Worm (Caenorhabditis elegans): ENCODE data around the gene cdh-1.
A peak's percentile ranks its signal among the peaks of the same experiment; 100 is the strongest.

cdh-1 gene

DNA sequence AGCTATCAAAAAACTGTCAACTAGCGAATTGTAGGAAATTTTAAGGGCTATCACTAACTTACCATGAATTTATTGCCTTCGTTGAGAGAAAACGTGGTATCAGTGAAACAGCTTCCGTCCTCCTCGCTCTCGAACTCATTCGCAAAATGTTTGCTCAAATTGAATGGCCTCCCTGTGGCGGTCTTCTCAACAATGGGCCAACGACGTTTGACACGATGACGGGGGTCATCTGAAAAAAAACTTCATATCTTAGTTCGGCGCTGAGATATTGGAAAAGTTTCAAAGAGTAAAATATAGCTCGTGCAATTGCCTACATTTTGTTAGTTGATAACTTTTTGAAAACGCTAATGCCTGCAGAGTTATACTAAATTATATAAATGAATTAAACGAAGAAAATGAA lies 30.9 kb downstream of the cdh-1 start:
- TF ChIP-seq pha-4 (tag; optimal IDR thresholded peaks at IDR 0.05) = no peak
- no peak for TF ChIP-seq sptf-1 (tag; optimal IDR thresholded peaks at IDR 0.05)
- TF ChIP-seq tbx-8 (GFP tag; optimal IDR thresholded peaks at IDR 0.05) = no peak
- no peak for TF ChIP-seq nhr-2 (tag; optimal IDR thresholded peaks at IDR 0.05)
- TF ChIP-seq M03D4.4 (tag; optimal IDR thresholded peaks at IDR 0.05) = no peak
- no peak for TF ChIP-seq ceh-39 (tag; optimal IDR thresholded peaks at IDR 0.05)
- no peak for TF ChIP-seq bed-3 (GFP tag; optimal IDR thresholded peaks at IDR 0.05)
- TF ChIP-seq ztf-11 (tag; optimal IDR thresholded peaks at IDR 0.05) = no peak
- TF ChIP-seq snpc-4 (tag; optimal IDR thresholded peaks at IDR 0.05) = no peak
- no peak for TF ChIP-seq sem-2 (GFP tag; optimal IDR thresholded peaks at IDR 0.05)
- TF ChIP-seq mep-1 (tag; optimal IDR thresholded peaks at IDR 0.05) = no peak
- TF ChIP-seq unc-120 (tag; optimal IDR thresholded peaks at IDR 0.05; ENCODE audit: poor library complexity, severe bottlenecking) = no peak

DNA sequence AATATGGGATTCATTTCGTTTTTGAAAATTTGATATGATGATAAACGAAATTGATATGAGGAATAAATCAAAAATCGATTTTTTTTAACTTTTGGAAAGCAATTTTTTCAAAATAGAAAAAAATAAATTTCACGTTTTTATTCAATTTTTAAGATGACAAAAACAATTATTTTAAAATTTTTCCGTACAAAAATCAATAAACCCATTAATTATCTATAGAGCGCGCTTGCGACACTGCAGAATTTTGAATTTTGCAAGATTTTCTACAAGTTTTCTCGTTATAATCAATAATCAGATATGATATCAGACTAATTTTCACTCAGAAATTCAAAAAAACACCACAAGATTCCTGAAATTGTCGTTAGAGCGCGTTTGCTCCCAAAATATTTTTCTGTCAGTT lies 33.3 kb downstream of the cdh-1 start, which contains the start of gene R10F2.6:
R10F2.6 (minus strand) TSS at position 101 of the 400 bp plus-strand sequence.
- no peak for TF ChIP-seq ceh-43 (GFP tag; optimal IDR thresholded peaks at IDR 0.05)
- no peak for TF ChIP-seq unc-39 (tag; optimal IDR thresholded peaks at IDR 0.05)
- no peak for TF ChIP-seq lin-13 (tag; optimal IDR thresholded peaks at IDR 0.05)
- TF ChIP-seq unc-120 (tag; optimal IDR thresholded peaks at IDR 0.05; ENCODE audit: poor library complexity, severe bottlenecking) = no peak
- TF ChIP-seq drap-1 (GFP tag; optimal IDR thresholded peaks at IDR 0.05) = no peak
- no peak for TF ChIP-seq sptf-1 (tag; optimal IDR thresholded peaks at IDR 0.05)
- TF ChIP-seq nhr-12 (tag; optimal IDR thresholded peaks at IDR 0.05) = no peak
- TF ChIP-seq ceh-39 (tag; optimal IDR thresholded peaks at IDR 0.05) = no peak
- TF ChIP-seq mep-1 (tag; optimal IDR thresholded peaks at IDR 0.05) = no peak
- TF ChIP-seq bed-3 (GFP tag; optimal IDR thresholded peaks at IDR 0.05) = no peak
- TF ChIP-seq elt-1 (tag; optimal IDR thresholded peaks at IDR 0.05; ENCODE audit: borderline replicate concordance, insufficient read depth) = no peak
- TF ChIP-seq lin-32 (GFP tag; optimal IDR thresholded peaks at IDR 0.05) = no peak
- TF ChIP-seq nhr-2 (tag; optimal IDR thresholded peaks at IDR 0.05) = no peak
- TF ChIP-seq snpc-4 (tag; optimal IDR thresholded peaks at IDR 0.05) = no peak
- no peak for TF ChIP-seq mab-5 (tag; optimal IDR thresholded peaks at IDR 0.05)

DNA sequence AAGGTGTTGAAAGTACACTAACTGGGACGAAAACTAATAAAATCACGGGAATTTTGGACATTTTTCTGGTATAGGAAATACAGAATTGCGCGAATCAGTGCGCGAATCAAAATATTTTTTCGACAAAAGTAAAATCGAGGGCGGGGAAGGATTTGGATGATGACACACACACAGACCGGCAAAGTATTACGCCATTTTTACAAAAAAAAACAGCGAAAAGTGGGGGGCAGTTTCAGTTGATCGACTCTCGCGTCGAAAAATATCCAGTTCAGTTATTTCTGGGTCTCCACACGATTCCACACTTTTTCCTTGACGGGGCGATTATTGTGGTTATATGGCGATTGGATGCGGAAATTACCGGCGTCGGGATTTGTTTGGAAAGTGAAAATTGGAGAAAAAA lies 35.4 kb downstream of the cdh-1 start, which contains the start of gene H05C05.4:
H05C05.4 (minus strand) TSS at position 101 of the 400 bp plus-strand sequence.
- TF ChIP-seq elt-1 (tag; optimal IDR thresholded peaks at IDR 0.05; ENCODE audit: borderline replicate concordance, insufficient read depth) = no peak
- TF ChIP-seq nhr-28 (tag; optimal IDR thresholded peaks at IDR 0.05) = no peak
- TF ChIP-seq bed-3 (GFP tag; optimal IDR thresholded peaks at IDR 0.05) = no peak
- no peak for TF ChIP-seq ztf-11 (tag; optimal IDR thresholded peaks at IDR 0.05)
- TF ChIP-seq blmp-1 (tag; optimal IDR thresholded peaks at IDR 0.05) = no peak
- no peak for TF ChIP-seq drap-1 (GFP tag; optimal IDR thresholded peaks at IDR 0.05)
- TF ChIP-seq ceh-43 (GFP tag; optimal IDR thresholded peaks at IDR 0.05) = no peak
- TF ChIP-seq unc-39 (tag; optimal IDR thresholded peaks at IDR 0.05) = no peak
- TF ChIP-seq ceh-39 (tag; optimal IDR thresholded peaks at IDR 0.05) = no peak
- no peak for TF ChIP-seq mab-5 (tag; optimal IDR thresholded peaks at IDR 0.05)
- no peak for TF ChIP-seq nhr-76 (tag; optimal IDR thresholded peaks at IDR 0.05)
- no peak for TF ChIP-seq nhr-237 (tag; optimal IDR thresholded peaks at IDR 0.05)
- TF ChIP-seq ces-1 (GFP tag; optimal IDR thresholded peaks at IDR 0.05) = no peak
- TF ChIP-seq mls-2 (tag; optimal IDR thresholded peaks at IDR 0.05) = no peak
- no peak for TF ChIP-seq sem-2 (GFP tag; optimal IDR thresholded peaks at IDR 0.05)

DNA sequence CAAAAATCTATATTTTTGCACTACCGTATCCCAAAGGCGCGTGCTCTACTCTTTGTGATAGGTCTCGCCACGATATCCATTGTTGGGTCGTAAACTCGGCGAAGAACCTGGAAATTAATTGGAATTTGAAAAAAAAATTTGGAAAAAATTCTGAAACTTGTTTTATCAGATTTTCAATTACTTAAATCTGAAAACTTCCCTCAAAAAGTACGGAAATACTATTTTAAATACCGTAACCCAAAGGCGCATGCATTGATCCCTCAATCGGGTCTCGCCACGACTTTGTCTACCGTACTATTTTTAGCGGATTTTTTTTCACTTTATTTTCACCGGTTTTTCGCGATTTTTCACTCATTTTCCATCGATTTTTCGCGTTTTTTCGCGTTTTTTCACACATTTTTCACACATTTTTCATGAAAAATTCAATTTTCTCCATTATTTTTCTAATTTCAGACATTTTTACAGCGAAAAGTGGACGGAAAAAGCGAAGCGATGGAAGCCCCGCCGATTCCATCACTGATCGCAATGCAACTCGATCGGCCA lies 36.0 kb downstream of the cdh-1 start, which contains the start of gene H05C05.1:
H05C05.1 (plus strand) TSS at position 493 of the 543 bp plus-strand sequence.
- TF ChIP-seq lin-13 (tag; optimal IDR thresholded peaks at IDR 0.05) (no peak), sptf-1 (tag; optimal IDR thresholded peaks at IDR 0.05) (no peak), nhr-76 (tag; optimal IDR thresholded peaks at IDR 0.05) (no peak), pha-4 (tag; optimal IDR thresholded peaks at IDR 0.05) (no peak), elt-1 (tag; optimal IDR thresholded peaks at IDR 0.05; ENCODE audit: borderline replicate concordance, insufficient read depth) (no peak), nhr-2 (tag; optimal IDR thresholded peaks at IDR 0.05) (no peak), nhr-237 (tag; optimal IDR thresholded peaks at IDR 0.05) (no peak), tbx-8 (GFP tag; optimal IDR thresholded peaks at IDR 0.05) (no peak), lsy-2 (tag; optimal IDR thresholded peaks at IDR 0.05) (no peak), nhr-12 (tag; optimal IDR thresholded peaks at IDR 0.05) (no peak), cnd-1 (tag; optimal IDR thresholded peaks at IDR 0.05) (no peak), hlh-1 (tag; optimal IDR thresholded peaks at IDR 0.05) (no peak), M03D4.4 (tag; optimal IDR thresholded peaks at IDR 0.05) (no peak), bed-3 (GFP tag; optimal IDR thresholded peaks at IDR 0.05) (no peak), elt-3 (tag; optimal IDR thresholded peaks at IDR 0.05) (no peak), drap-1 (GFP tag; optimal IDR thresholded peaks at IDR 0.05) (no peak)

DNA sequence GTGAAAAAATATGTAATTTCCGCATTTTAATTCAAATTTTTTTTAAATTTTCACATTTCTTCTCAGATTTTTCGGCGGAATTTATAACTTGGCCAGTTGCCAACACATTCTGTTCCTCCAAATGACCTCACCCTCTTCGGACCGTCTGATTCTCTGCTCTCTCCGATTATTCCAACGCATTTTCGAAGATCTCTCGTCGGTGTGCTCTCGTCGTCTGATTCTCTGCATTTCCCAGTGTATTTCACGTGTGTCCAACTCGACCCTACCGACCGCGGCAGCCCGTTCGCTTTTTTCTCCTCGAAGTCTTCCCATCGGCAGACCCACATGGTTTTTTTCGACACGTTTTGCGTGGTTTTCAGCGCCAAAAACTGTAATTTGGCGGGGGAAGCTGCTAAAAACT lies 36.5 kb downstream of the cdh-1 start:
- TF ChIP-seq nhr-76 (tag; optimal IDR thresholded peaks at IDR 0.05) = no peak
- no peak for TF ChIP-seq drap-1 (GFP tag; optimal IDR thresholded peaks at IDR 0.05)
- TF ChIP-seq snpc-4 (tag; optimal IDR thresholded peaks at IDR 0.05) = no peak
- TF ChIP-seq M03D4.4 (tag; optimal IDR thresholded peaks at IDR 0.05) = no peak
- TF ChIP-seq unc-62 (GFP tag; optimal IDR thresholded peaks at IDR 0.05) = no peak
- no peak for TF ChIP-seq mep-1 (tag; optimal IDR thresholded peaks at IDR 0.05)
- peak; percentile 14 for TF ChIP-seq unc-120 (tag; optimal IDR thresholded peaks at IDR 0.05; ENCODE audit: poor library complexity, severe bottlenecking)

Measured in whole organism, mixed stage, embryonic.